Worm (Caenorhabditis elegans): ENCODE results near the gene wht-8.
"Not testable (repeated sequence)": the region's sequence is repeated elsewhere in the genome, so short reads cannot be mapped to it uniquely, and the experiment has no call there.

Gene wht-8

ce11 chrIII:11221583-11222191, 3.1 kb downstream of the wht-8 start:
- TF ChIP-seq snpc-4 (tag; optimal IDR thresholded peaks at IDR 0.05) (no peak), nhr-84 (tag; optimal IDR thresholded peaks at IDR 0.05) (no peak), egl-27 (tag; optimal IDR thresholded peaks at IDR 0.05) (no peak), irx-1 (tag; optimal IDR thresholded peaks at IDR 0.05) (no peak), aly-2 (tag; optimal IDR thresholded peaks at IDR 0.05) (no peak), nhr-85 (tag) (no peak), lir-3 (tag; optimal IDR thresholded peaks at IDR 0.05; ENCODE audit: poor library complexity) (no peak), isw-1 (GFP tag; IDR thresholded peaks at IDR 0.05) (no peak)

- not testable (repeated sequence) for TF ChIP-seq mep-1 (tag; optimal IDR thresholded peaks at IDR 0.05); snu-23 (GFP tag; optimal IDR thresholded peaks at IDR 0.05); hpl-2 (GFP tag; optimal IDR thresholded peaks at IDR 0.05)
These were observed 5.4 kb downstream of the wht-8 start, which contains the start of gene Y47D3A.13 for ce11 chrIII:11224006-11224405. TSS of gene Y47D3A.13 (minus strand) at chrIII:11224106.

- TF ChIP-seq nhr-28 (tag; optimal IDR thresholded peaks at IDR 0.05) (no peak), tlp-1 (tag; optimal IDR thresholded peaks at IDR 0.05) (no peak), unc-98 (GFP tag; IDR thresholded peaks at IDR 0.05) (no peak), irx-1 (tag; optimal IDR thresholded peaks at IDR 0.05) (no peak), mef-2 (tag; optimal IDR thresholded peaks at IDR 0.05) (no peak)
These were observed 8.4 kb downstream of the wht-8 start, which contains the start of gene tbx-37 for ce11 chrIII:11227025-11227424. TSS of gene tbx-37 (minus strand) at chrIII:11227125.

- no peak for TF ChIP-seq nhr-28 (tag; optimal IDR thresholded peaks at IDR 0.05)
- TF ChIP-seq rnt-1 (tag; optimal IDR thresholded peaks at IDR 0.05) = peak; percentile 3
These were observed 12.0 kb downstream of the wht-8 start for ce11 chrIII:11230581-11230980.

ce11 chrIII:11231408-11231807, 12.8 kb downstream of the wht-8 start:
- no peak for TF ChIP-seq fkh-10 (GFP tag; optimal IDR thresholded peaks at IDR 0.05)
- no peak for TF ChIP-seq ets-5 (GFP tag; IDR thresholded peaks at IDR 0.05)
- no peak for TF ChIP-seq efl-3 (GFP tag; optimal IDR thresholded peaks at IDR 0.05)
- TF ChIP-seq C04F5.9 (tag; optimal IDR thresholded peaks at IDR 0.05) = no peak
- TF ChIP-seq nhr-47 (tag; optimal IDR thresholded peaks at IDR 0.05) = no peak
- no peak for TF ChIP-seq skn-1 (tag; optimal IDR thresholded peaks at IDR 0.05)
- TF ChIP-seq aha-1 (tag; optimal IDR thresholded peaks at IDR 0.05) = no peak
- TF ChIP-seq jun-1 (tag; optimal IDR thresholded peaks at IDR 0.05) = no peak
- TF ChIP-seq ceh-90 (tag; optimal IDR thresholded peaks at IDR 0.05) = no peak
- no peak for TF ChIP-seq lin-14 (GFP tag; optimal IDR thresholded peaks at IDR 0.05)
- no peak for TF ChIP-seq nhr-76 (tag; optimal IDR thresholded peaks at IDR 0.05)
- TF ChIP-seq unc-86 (tag; optimal IDR thresholded peaks at IDR 0.05) = no peak
- TF ChIP-seq alr-1 (tag; optimal IDR thresholded peaks at IDR 0.05; ENCODE audit: borderline replicate concordance) = no peak
- no peak for TF ChIP-seq unc-30 (tag; optimal IDR thresholded peaks at IDR 0.05)
- no peak for TF ChIP-seq lin-13 (GFP tag; optimal IDR thresholded peaks at IDR 0.05)

ce11 chrIII:11231969-11232368, 13.4 kb downstream of the wht-8 start, which contains the start of gene elo-8:
TSS of gene elo-8 (minus strand) at chrIII:11232069.
- TF ChIP-seq nhr-237 (tag; optimal IDR thresholded peaks at IDR 0.05) = no peak
- no peak for TF ChIP-seq ceh-82 (tag; optimal IDR thresholded peaks at IDR 0.05)
- no peak for TF ChIP-seq lir-3 (tag; optimal IDR thresholded peaks at IDR 0.05; ENCODE audit: poor library complexity)
- no peak for TF ChIP-seq ceh-90 (tag; optimal IDR thresholded peaks at IDR 0.05)
- no peak for TF ChIP-seq unc-86 (tag; optimal IDR thresholded peaks at IDR 0.05)
- TF ChIP-seq F16B12.6 (tag; optimal IDR thresholded peaks at IDR 0.05) = no peak
- no peak for TF ChIP-seq Y116A8C.19 (tag; optimal IDR thresholded peaks at IDR 0.05; ENCODE audit: borderline replicate concordance)
- no peak for TF ChIP-seq nhr-28 (tag; optimal IDR thresholded peaks at IDR 0.05)
- no peak for TF ChIP-seq lin-39 (tag; optimal IDR thresholded peaks at IDR 0.05)
- no peak for TF ChIP-seq dpl-1 (GFP tag; optimal IDR thresholded peaks at IDR 0.05)
